Worm (Caenorhabditis elegans): ENCODE results near the gene Y39G8B.7.

- no peak for TF ChIP-seq nhr-11 (tag; optimal IDR thresholded peaks at IDR 0.05)
- TF ChIP-seq K09A11.1 (tag; optimal IDR thresholded peaks at IDR 0.05; ENCODE audit: insufficient read depth), result no peak
- TF ChIP-seq unc-55 (GFP tag; optimal IDR thresholded peaks at IDR 0.05), result no peak
- TF ChIP-seq pha-4 (tag; optimal IDR thresholded peaks at IDR 0.05), result no peak
- TF ChIP-seq unc-86 (tag; optimal IDR thresholded peaks at IDR 0.05), result no peak
- no peak for TF ChIP-seq npax-4 (tag; optimal IDR thresholded peaks at IDR 0.05)
- no peak for TF ChIP-seq pros-1 (tag; optimal IDR thresholded peaks at IDR 0.05)
- TF ChIP-seq C38D4.7 (GFP tag; optimal IDR thresholded peaks at IDR 0.05), result no peak
- no peak for TF ChIP-seq sox-2 (GFP tag; IDR thresholded peaks at IDR 0.05)
- TF ChIP-seq fkh-10 (GFP tag; optimal IDR thresholded peaks at IDR 0.05), result no peak
- no peak for TF ChIP-seq pha-2 (tag; optimal IDR thresholded peaks at IDR 0.05)
- no peak for TF ChIP-seq ama-1 (optimal IDR thresholded peaks at IDR 0.05)
- no peak for TF ChIP-seq ahr-1 (tag; optimal IDR thresholded peaks at IDR 0.05)
- TF ChIP-seq ceh-9 (tag; optimal IDR thresholded peaks at IDR 0.05), result no peak
These were observed 30.5 kb downstream of the Y39G8B.7 start for ce11 chrII:13964325-13964724.
